Fruit fly (Drosophila melanogaster) Kc167 (cell line): ENCODE measurements around the gene CG6428.

ENCODE experiments used
- Sin3A ChIP-seq: fragments of >200 bp; optimal IDR thresholded peaks from 2 replicates; lab custom pipeline; 2018; ENCODE audit warnings: missing external identifiers
- h ChIP-seq: fragments of >200 bp; optimal IDR thresholded peaks from 3 replicates; lab custom pipeline; 2018; ENCODE audit warnings: missing external identifiers
- insv ChIP-seq: fragments of >200 bp; optimal IDR thresholded peaks from 3 replicates; lab custom pipeline; 2018; ENCODE audit warnings: missing external identifiers
- psq ChIP-seq: fragments of >200 bp; optimal IDR thresholded peaks from 2 replicates; lab custom pipeline; 2017; ENCODE audit warnings: missing external identifiers
- ttk ChIP-seq: sonication (Bioruptor generic); optimal IDR thresholded peaks from 2 replicates; lab custom pipeline; 2017; ENCODE audit warnings: missing external identifiers

DNA sequence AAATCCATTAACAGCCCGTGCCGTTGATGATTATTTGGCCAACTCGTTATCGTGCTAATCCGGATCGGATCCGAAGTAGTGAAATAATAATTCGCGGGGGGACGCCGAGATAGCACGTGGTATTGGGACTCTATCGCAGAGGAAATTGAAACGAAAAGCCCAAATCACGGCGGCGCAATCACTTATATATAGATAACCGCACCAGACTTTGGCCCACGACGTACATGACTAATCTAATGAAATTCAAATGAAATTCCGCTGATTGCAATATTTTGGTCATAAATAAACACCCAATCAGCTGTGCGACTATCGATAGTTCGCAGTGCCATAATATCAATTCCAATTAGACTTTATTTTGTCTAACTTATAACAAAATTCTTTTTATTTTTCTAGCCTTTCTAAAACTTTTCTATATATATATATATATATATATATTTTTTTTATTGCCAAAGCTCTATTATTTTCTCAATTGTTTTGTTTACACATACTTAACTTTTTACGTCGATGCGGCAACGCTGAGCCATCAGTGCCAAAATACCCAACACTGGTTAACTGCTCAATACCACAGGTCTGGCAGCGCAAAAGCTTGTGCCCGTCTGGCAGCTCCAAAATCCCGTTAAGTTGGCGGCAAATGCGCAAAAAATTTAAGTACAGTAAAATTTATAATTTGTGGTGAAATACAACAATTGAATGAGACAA is at the start of gene CG6428:
- no peak for TF ChIP-seq insv (lab: Kevin White, UChicago)
- TF ChIP-seq Sin3A (lab: Kevin White, UChicago) = no peak
- TF ChIP-seq h = no peak
- no peak for TF ChIP-seq ttk
- TF ChIP-seq psq = no peak
